Worm (Caenorhabditis elegans) whole organism, L4 larva: Measurements from ENCODE around the gene gsy-1.

Source experiments
- F10B5.3 ChIP-seq: sonication (generic microtip); optimal IDR thresholded peaks from 2 replicates; lab custom pipeline; 2016; ENCODE audit warnings: mild to moderate bottlenecking, missing genetic modification characterization, missing compliant biosample characterization
- F26F4.8 ChIP-seq: fragments of 200-800 bp; sonication (Bioruptor generic); conservative IDR thresholded peaks from 2 replicates; pipeline ENCODE4 v1.3.6; 2022; ENCODE audit warnings: missing genetic modification characterization, missing compliant biosample characterization
- Y105C5A.15 ChIP-seq: fragments of 200-800 bp; sonication (Bioruptor generic); IDR thresholded peaks from 2 replicates; pipeline ENCODE4 v1.3.6; 2022; ENCODE audit warnings: missing genetic modification characterization, missing compliant biosample characterization
- ZK337.2 ChIP-seq: fragments of 200-800 bp; sonication (Bioruptor generic); IDR thresholded peaks from 2 replicates; pipeline ENCODE4 v1.3.6; 2022; ENCODE audit warnings: missing genetic modification reagents, missing genetic modification characterization, missing compliant biosample characterization
- aha-1 ChIP-seq: fragments of 150-350 bp; peaks from one replicate; lab custom pipeline; 2014; ENCODE audit warnings: missing biosample characterization, missing genetic modification characterization
- aly-2 ChIP-seq: sonication (generic microtip); optimal IDR thresholded peaks from 2 replicates; lab custom pipeline; 2018; ENCODE audit warnings: missing biosample characterization, missing genetic modification characterization
- ama-1 ChIP-seq: fragments of 150-350 bp; optimal IDR thresholded peaks from 2 replicates; lab custom pipeline; 2014; ENCODE audit warnings: inconsistent platforms, mixed read lengths
- arid-1 ChIP-seq: fragments of 200-800 bp; sonication (Bioruptor generic); conservative IDR thresholded peaks from 2 replicates; pipeline ENCODE4 v1.3.6; 2022; ENCODE audit warnings: missing genetic modification reagents, missing genetic modification characterization, missing compliant biosample characterization
- attf-4 ChIP-seq: sonication (generic microtip); optimal IDR thresholded peaks from 3 replicates; lab custom pipeline; 2017; ENCODE audit warnings: missing biosample characterization, missing genetic modification characterization
- ceh-20 ChIP-seq: fragments of 200-800 bp; sonication (Bioruptor generic); IDR thresholded peaks from 2 replicates; pipeline ENCODE4 v1.3.6; 2022; ENCODE audit warnings: missing genetic modification reagents, missing genetic modification characterization, missing compliant biosample characterization
- ceh-44 ChIP-seq: fragments of 200-800 bp; sonication (Bioruptor generic); IDR thresholded peaks from 2 replicates; pipeline ENCODE4 v1.3.6; 2022; ENCODE audit warnings: missing genetic modification reagents, missing genetic modification characterization, missing compliant biosample characterization
- daf-12 ChIP-seq: fragments of 150-350 bp; optimal IDR thresholded peaks from 2 replicates; lab custom pipeline; 2014; ENCODE audit warnings: missing biosample characterization, missing genetic modification reagents, missing genetic modification characterization
- dmd-6 ChIP-seq: fragments of 200-800 bp; sonication (Bioruptor generic); IDR thresholded peaks from 2 replicates; pipeline ENCODE4 v1.3.6; 2022; ENCODE audit warnings: missing genetic modification reagents, missing genetic modification characterization, missing compliant biosample characterization
- duxl-1 ChIP-seq: sonication (generic microtip); optimal IDR thresholded peaks from 2 replicates; lab custom pipeline; 2016; ENCODE audit warnings: mild to moderate bottlenecking, missing genetic modification characterization, moderate library complexity, missing compliant biosample characterization; ENCODE audit not compliant: poor library complexity
- egl-43 ChIP-seq: fragments of 200-800 bp; sonication (Bioruptor generic); IDR thresholded peaks from 2 replicates; pipeline ENCODE4 v1.3.6; 2022; ENCODE audit warnings: missing genetic modification reagents, missing genetic modification characterization, missing compliant biosample characterization
- fkh-10 ChIP-seq: fragments of 150-350 bp; optimal IDR thresholded peaks from 2 replicates; lab custom pipeline; 2014; ENCODE audit warnings: missing biosample characterization, missing genetic modification reagents, missing genetic modification characterization
- gei-8 ChIP-seq: fragments of 200-800 bp; sonication (Bioruptor generic); optimal IDR thresholded peaks from 2 replicates; lab custom pipeline; 2018; ENCODE audit warnings: mild to moderate bottlenecking, missing genetic modification characterization, missing compliant biosample characterization
- hlh-11 ChIP-seq: fragments of 200-800 bp; sonication (Bioruptor generic); optimal IDR thresholded peaks from 2 replicates; lab custom pipeline; 2018; ENCODE audit warnings: mild to moderate bottlenecking, missing genetic modification characterization, missing compliant biosample characterization
- hlh-30 ChIP-seq: sonication (generic microtip); optimal IDR thresholded peaks from 2 replicates; lab custom pipeline; 2017; ENCODE audit warnings: antibody characterized with exemption, mild to moderate bottlenecking, missing genetic modification characterization, missing compliant biosample characterization; ENCODE audit not compliant: insufficient read depth
- hmg-1.1 ChIP-seq: fragments of 200-800 bp; sonication (Bioruptor generic); IDR thresholded peaks from 2 replicates; pipeline ENCODE4 v1.3.6; 2022; ENCODE audit warnings: missing genetic modification reagents, missing genetic modification characterization, missing compliant biosample characterization
- jun-1 ChIP-seq: fragments of 150-350 bp; optimal IDR thresholded peaks from 2 replicates; lab custom pipeline; 2014; ENCODE audit warnings: missing biosample characterization, missing genetic modification reagents, missing genetic modification characterization
- lin-1 ChIP-seq: fragments of 200-800 bp; sonication (Bioruptor generic); IDR thresholded peaks from 2 replicates; pipeline ENCODE4 v1.3.6; 2022; ENCODE audit warnings: missing genetic modification reagents, missing genetic modification characterization, missing compliant biosample characterization
- lin-13 ChIP-seq: fragments of 150-350 bp; optimal IDR thresholded peaks from 2 replicates; lab custom pipeline; 2014; ENCODE audit warnings: missing biosample characterization, missing genetic modification reagents, missing genetic modification characterization
- lin-29 ChIP-seq: fragments of 200-800 bp; sonication (Bioruptor generic); IDR thresholded peaks from 2 replicates; pipeline ENCODE4 v1.3.6; 2022; ENCODE audit warnings: missing genetic modification reagents, missing genetic modification characterization, missing compliant biosample characterization
- lin-39 ChIP-seq: fragments of 150-350 bp; optimal IDR thresholded peaks from 2 replicates; lab custom pipeline; 2014; ENCODE audit warnings: missing biosample characterization, missing genetic modification reagents, missing genetic modification characterization
- lsy-2 ChIP-seq, 2 experiments: fragments of 150-350 bp in 1 of 2; sonication (generic microtip) in 1 of 2; optimal IDR thresholded peaks; 2 replicates each; lab custom pipeline; 2014 to 2017; ENCODE audit warnings: missing biosample characterization in 2 of 2, missing genetic modification characterization in 2 of 2
- mes-2 ChIP-seq: sonication (generic microtip); optimal IDR thresholded peaks from 2 replicates; lab custom pipeline; 2016; ENCODE audit warnings: missing genotype, mild to moderate bottlenecking, missing genetic modification characterization, missing compliant biosample characterization; ENCODE audit not compliant: poor library complexity, severe bottlenecking
- mxl-2 ChIP-seq: fragments of 200-800 bp; sonication (Bioruptor generic); conservative IDR thresholded peaks from 2 replicates; pipeline ENCODE4 v1.3.6; 2022; ENCODE audit warnings: missing genetic modification reagents, missing genetic modification characterization, missing compliant biosample characterization
- mxl-3 ChIP-seq: fragments of 200-800 bp; sonication (Bioruptor generic); optimal IDR thresholded peaks from 2 replicates; lab custom pipeline; 2018; ENCODE audit warnings: mild to moderate bottlenecking, missing genetic modification characterization, missing compliant biosample characterization
- nhr-10 ChIP-seq: fragments of 150-350 bp; optimal IDR thresholded peaks from 2 replicates; lab custom pipeline; 2014; ENCODE audit warnings: missing biosample characterization, missing genetic modification characterization
- nhr-102 ChIP-seq: sonication (generic microtip); optimal IDR thresholded peaks from 2 replicates; lab custom pipeline; 2016; ENCODE audit warnings: mild to moderate bottlenecking, missing genetic modification characterization, moderate library complexity, missing compliant biosample characterization
- nhr-237 ChIP-seq: sonication (generic microtip); optimal IDR thresholded peaks from 2 replicates; lab custom pipeline; 2017; ENCODE audit warnings: missing biosample characterization, missing genetic modification characterization
- nhr-25 ChIP-seq: sonication (generic microtip); optimal IDR thresholded peaks from 2 replicates; lab custom pipeline; 2017; ENCODE audit warnings: missing genetic modification characterization, mild to moderate bottlenecking, missing compliant biosample characterization, antibody characterized with exemption, moderate library complexity, borderline replicate concordance; ENCODE audit not compliant: insufficient read depth
- nhr-28 ChIP-seq: fragments of 150-350 bp; optimal IDR thresholded peaks from 2 replicates; lab custom pipeline; 2014; ENCODE audit warnings: missing biosample characterization, missing genetic modification characterization
- nhr-76 ChIP-seq: fragments of 150-350 bp; optimal IDR thresholded peaks from 2 replicates; lab custom pipeline; 2014; ENCODE audit warnings: missing biosample characterization, missing genetic modification characterization
- pha-4 ChIP-seq, 2 experiments: fragments of 150-350 bp in 1 of 2; fragments of 200-800 bp in 1 of 2; sonication (Bioruptor generic) in 1 of 2; IDR thresholded peaks in 1 of 2; optimal IDR thresholded peaks in 1 of 2; 2 replicates each; pipeline versions ENCODE4 v1.3.6 to Lab custom; 2014 to 2022; ENCODE audit warnings: missing genetic modification characterization in 2 of 2, missing genetic modification reagents in 2 of 2, missing biosample characterization in 1 of 2, missing compliant biosample characterization in 1 of 2
- pqm-1 ChIP-seq: sonication (generic microtip); optimal IDR thresholded peaks from 2 replicates; lab custom pipeline; 2017; ENCODE audit warnings: missing biosample characterization, missing genetic modification characterization
- rbr-2 ChIP-seq: sonication (generic microtip); optimal IDR thresholded peaks from 2 replicates; lab custom pipeline; 2016; ENCODE audit warnings: missing genotype, missing genetic modification characterization, missing compliant biosample characterization
- saeg-2 ChIP-seq: fragments of 200-800 bp; sonication (Bioruptor generic); IDR thresholded peaks from 2 replicates; pipeline ENCODE4 v1.3.6; 2022; ENCODE audit warnings: missing genetic modification reagents, missing genetic modification characterization, missing compliant biosample characterization
- sdz-12 ChIP-seq: fragments of 200-800 bp; sonication (Bioruptor generic); optimal IDR thresholded peaks from 2 replicates; lab custom pipeline; 2018; ENCODE audit warnings: mild to moderate bottlenecking, missing genetic modification characterization, missing compliant biosample characterization
- set-16 ChIP-seq: fragments of 200-800 bp; sonication (Bioruptor generic); IDR thresholded peaks from 2 replicates; pipeline ENCODE4 v1.3.6; 2022; ENCODE audit warnings: missing genetic modification reagents, missing genetic modification characterization, missing compliant biosample characterization
- snpc-1.2 ChIP-seq: fragments of 200-800 bp; sonication (Bioruptor generic); IDR thresholded peaks from 2 replicates; pipeline ENCODE4 v1.3.6; 2022; ENCODE audit warnings: missing genetic modification reagents, missing genetic modification characterization, missing compliant biosample characterization
- spr-1 ChIP-seq: sonication (generic microtip); optimal IDR thresholded peaks from 2 replicates; lab custom pipeline; 2016; ENCODE audit warnings: mild to moderate bottlenecking, missing genetic modification characterization, missing compliant biosample characterization
- tag-97 ChIP-seq: fragments of 200-800 bp; sonication (Bioruptor generic); IDR thresholded peaks from 2 replicates; pipeline ENCODE4 v1.3.6; 2022; ENCODE audit warnings: missing genetic modification characterization, missing compliant biosample characterization
- zfp-2 ChIP-seq: sonication (generic microtip); optimal IDR thresholded peaks from 2 replicates; lab custom pipeline; 2016; ENCODE audit warnings: mild to moderate bottlenecking, missing genetic modification characterization, missing compliant biosample characterization
- zip-11 ChIP-seq: fragments of 200-800 bp; sonication (Bioruptor generic); IDR thresholded peaks from 2 replicates; pipeline ENCODE4 v1.3.6; 2022; ENCODE audit warnings: missing genetic modification characterization, missing compliant biosample characterization
- zip-2 ChIP-seq: fragments of 150-350 bp; optimal IDR thresholded peaks from 2 replicates; lab custom pipeline; 2014; ENCODE audit warnings: missing biosample characterization, missing genetic modification characterization

Gene gsy-1

DNA sequence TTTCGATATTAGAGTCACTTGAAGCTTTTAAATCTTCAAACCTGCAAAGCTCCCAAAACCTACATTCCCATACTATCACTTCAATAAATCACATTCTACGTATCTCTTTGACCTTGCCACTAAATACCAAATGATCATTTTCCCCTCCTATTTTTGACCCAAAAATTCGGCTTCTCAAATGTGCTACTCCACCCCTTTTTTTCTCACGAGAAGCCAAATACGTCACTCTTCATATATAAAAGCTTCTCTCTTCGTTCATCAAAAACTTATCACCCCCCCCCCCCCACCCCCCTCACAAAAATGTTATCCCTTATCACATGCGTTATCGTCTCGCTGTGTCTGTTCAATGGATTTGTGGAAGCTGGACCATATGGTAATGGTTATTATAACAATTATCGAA, 51.2 kb downstream of the gsy-1 start, which contains the start of gene Y46G5A.38:
TSS of gene Y46G5A.38 (plus strand) at position 301 of the 400 bp plus-strand sequence.
- TF ChIP-seq ceh-20 (GFP tag; lab: Robert Waterston, UW) (no peak), aha-1 (tag; lab: Kevin White, UChicago) (no peak), lin-29 (GFP tag; lab: Robert Waterston, UW) (no peak), pha-4 (GFP tag; IDR thresholded peaks at IDR 0.05; lab: Robert Waterston, UW) (no peak), pha-4 (tag; optimal IDR thresholded peaks at IDR 0.05; lab: Kevin White, UChicago) (no peak), lsy-2 (tag; optimal IDR thresholded peaks at IDR 0.05; lab: Kevin White, UChicago) (no peak), nhr-237 (tag; lab: Kevin White, UChicago) (no peak), snpc-1.2 (GFP tag; lab: Robert Waterston, UW) (no peak), tag-97 (GFP tag; lab: Robert Waterston, UW) (no peak), ama-1 (lab: Kevin White, UChicago) (no peak), arid-1 (no peak), dmd-6 (GFP tag; lab: Robert Waterston, UW) (no peak), F10B5.3 (no peak), gei-8 (GFP tag; lab: Kevin White, UChicago) (no peak), sdz-12 (GFP tag; lab: Kevin White, UChicago) (no peak), mxl-2 (GFP tag; lab: Robert Waterston, UW) (no peak), attf-4 (tag; lab: Kevin White, UChicago) (no peak), set-16 (GFP tag; lab: Robert Waterston, UW) (no peak), fkh-10 (GFP tag; lab: Kevin White, UChicago) (no peak), ceh-44 (no peak), aly-2 (tag; lab: Kevin White, UChicago) (no peak)

DNA sequence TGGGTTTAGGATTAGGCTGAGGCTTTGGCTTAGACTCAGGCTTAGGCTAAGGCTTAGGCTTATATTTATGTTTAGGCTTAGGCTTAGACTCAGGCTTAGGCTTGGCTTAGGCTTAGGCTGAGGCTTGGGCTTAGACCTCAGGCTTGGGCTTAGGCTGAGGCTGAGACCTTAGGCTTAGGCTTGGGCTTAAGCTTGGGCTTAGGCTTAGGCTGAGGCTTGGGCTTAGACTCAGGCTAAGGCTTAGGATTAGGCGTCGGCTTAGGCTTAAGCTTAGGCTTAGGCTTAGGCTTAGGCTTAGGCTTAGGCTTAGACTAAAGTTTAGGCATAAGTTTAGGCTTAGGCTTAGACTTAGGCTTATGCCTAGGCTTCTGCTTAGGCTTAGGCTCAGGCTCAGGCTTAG, 53.5 kb downstream of the gsy-1 start:
- no peak for TF ChIP-seq lin-1
- no peak for TF ChIP-seq nhr-25 (tag; lab: Kevin White, UChicago)
- no peak for TF ChIP-seq ZK337.2 (GFP tag; lab: Robert Waterston, UW)
- TF ChIP-seq zfp-2 (tag; lab: Kevin White, UChicago) = no peak
- TF ChIP-seq F26F4.8 (GFP tag; lab: Robert Waterston, UW) = 0 out of 2 replicates have a peak, but pooled peaks have one; percentile 39
- no peak for TF ChIP-seq zip-2
- TF ChIP-seq aha-1 (tag; lab: Kevin White, UChicago) = peak; percentile 77
- 0 out of 2 replicates have a peak, but pooled peaks have one; percentile 24 for TF ChIP-seq hmg-1.1 (GFP tag; lab: Robert Waterston, UW)
- no peak for TF ChIP-seq daf-12
- no peak for TF ChIP-seq Y105C5A.15 (GFP tag; lab: Robert Waterston, UW)
- no peak for TF ChIP-seq zip-11 (GFP tag; lab: Robert Waterston, UW)
- TF ChIP-seq lin-13 (GFP tag; lab: Kevin White, UChicago) = no peak

DNA sequence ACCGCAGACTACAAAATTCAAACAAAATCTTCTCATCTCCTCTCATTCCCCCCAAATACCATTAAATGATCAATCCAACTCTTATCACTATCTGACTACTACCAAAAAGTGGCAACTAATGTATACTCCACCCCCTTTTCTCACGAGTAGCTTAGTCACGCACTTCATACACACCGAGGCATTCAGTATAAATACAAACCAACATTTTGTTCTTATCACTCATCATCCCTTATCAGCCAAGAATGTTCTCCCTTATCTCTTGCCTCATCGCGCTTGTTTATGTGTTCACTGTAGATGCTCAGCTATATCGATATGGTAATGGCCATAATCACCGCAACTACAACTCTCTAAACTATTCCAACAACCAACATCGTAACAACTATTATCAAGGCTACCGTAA, 54.5 kb downstream of the gsy-1 start, which contains the start of gene Y46G5A.36:
TSS of gene Y46G5A.36 (plus strand) at position 243 of the 400 bp plus-strand sequence.
- TF ChIP-seq spr-1 (tag; lab: Kevin White, UChicago) (no peak), F26F4.8 (GFP tag; lab: Robert Waterston, UW) (no peak), nhr-28 (tag; lab: Kevin White, UChicago) (peak; percentile 77), dmd-6 (GFP tag; lab: Robert Waterston, UW) (peak; percentile 42), hlh-11 (tag; lab: Kevin White, UChicago) (peak; percentile 59), jun-1 (no peak), pqm-1 (tag; lab: Kevin White, UChicago) (peak; percentile 82), nhr-10 (no peak), mes-2 (tag; lab: Kevin White, UChicago) (no peak), ama-1 (lab: Kevin White, UChicago) (no peak), egl-43 (GFP tag; lab: Robert Waterston, UW) (no peak), saeg-2 (GFP tag; lab: Robert Waterston, UW) (no peak), aly-2 (tag; lab: Kevin White, UChicago) (no peak), nhr-76 (tag; lab: Kevin White, UChicago) (no peak), zip-2 (no peak), hlh-30 (tag; lab: Kevin White, UChicago) (peak; percentile 75), nhr-102 (tag; lab: Kevin White, UChicago) (no peak), lin-39 (tag; lab: Kevin White, UChicago) (no peak), mxl-3 (GFP tag; lab: Kevin White, UChicago) (peak; percentile 59), duxl-1 (tag; lab: Kevin White, UChicago) (no peak), zfp-2 (tag; lab: Kevin White, UChicago) (no peak), rbr-2 (tag; lab: Kevin White, UChicago) (no peak), ceh-20 (GFP tag; lab: Robert Waterston, UW) (no peak)
